Worm (Caenorhabditis elegans) whole organism, L2 larva: ENCODE measurements around the gene klp-6.

Experiments used
- R02D3.7 ChIP-seq: fragments of 150-350 bp; optimal IDR thresholded peaks from 2 replicates; lab custom pipeline; 2014; ENCODE audit warnings: missing biosample characterization, missing genetic modification characterization
- lin-11 ChIP-seq: fragments of 150-350 bp; sonication (generic microtip); optimal IDR thresholded peaks from 2 replicates; lab custom pipeline; 2014; ENCODE audit warnings: missing biosample characterization, missing genetic modification characterization, inconsistent platforms, mixed read lengths
- peb-1 ChIP-seq: fragments of 150-350 bp; optimal IDR thresholded peaks from 2 replicates; lab custom pipeline; 2014; ENCODE audit warnings: missing biosample characterization, missing genetic modification characterization

DNA sequence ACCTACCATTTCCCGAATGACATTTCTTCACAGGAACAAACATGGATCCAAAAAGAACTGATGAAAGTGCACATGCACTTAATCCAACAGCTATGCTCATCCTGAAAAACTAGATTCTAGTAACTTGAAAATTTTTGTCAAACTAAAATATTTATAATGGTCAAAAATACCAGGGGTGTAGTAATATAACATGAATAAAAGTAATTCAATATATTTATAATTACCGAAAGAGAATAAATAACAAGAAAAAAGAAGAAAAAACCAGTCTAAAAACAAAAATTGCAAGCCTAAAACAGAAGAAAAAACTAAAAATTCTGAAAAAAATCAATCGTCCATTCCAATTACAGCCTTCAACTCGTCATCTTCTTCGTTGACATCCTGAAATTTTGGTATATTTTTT is 26.1 kb upstream of the klp-6 start, which contains the start of gene R144.6:
- TF ChIP-seq lin-11 = no peak
- TF ChIP-seq R02D3.7 (tag; lab: Kevin White, UChicago) = no peak
- TF ChIP-seq peb-1 = no peak
